Worm (Caenorhabditis elegans) whole organism, L2 larva: ENCODE results near the gene plc-4.

ENCODE experiments used
- F13H6.1 ChIP-seq: sonication (generic microtip); optimal IDR thresholded peaks from 2 replicates; lab custom pipeline; 2016; ENCODE audit warnings: missing genetic modification characterization, missing compliant biosample characterization
- Y55F3AM.14 ChIP-seq: fragments of 200-800 bp; sonication (Bioruptor generic); optimal IDR thresholded peaks from 2 replicates; lab custom pipeline; 2018; ENCODE audit warnings: mild to moderate bottlenecking, missing genetic modification characterization, missing compliant biosample characterization
- ZK546.5 ChIP-seq: sonication (generic microtip); optimal IDR thresholded peaks from 2 replicates; lab custom pipeline; 2017; ENCODE audit warnings: missing biosample characterization, missing genetic modification characterization
- alr-1 ChIP-seq: fragments of 150-350 bp; optimal IDR thresholded peaks from 2 replicates; lab custom pipeline; 2014; ENCODE audit warnings: missing biosample characterization, missing genetic modification characterization
- aly-2 ChIP-seq: fragments of 150-350 bp; optimal IDR thresholded peaks from 2 replicates; lab custom pipeline; 2014; ENCODE audit warnings: missing biosample characterization, missing genetic modification characterization
- ama-1 ChIP-seq: fragments of 150-350 bp; optimal IDR thresholded peaks from 2 replicates; lab custom pipeline; 2018; ENCODE audit warnings: inconsistent platforms
- blmp-1 ChIP-seq: sonication (generic microtip); optimal IDR thresholded peaks from 2 replicates; lab custom pipeline; 2017; ENCODE audit warnings: missing genetic modification characterization, mild to moderate bottlenecking, missing compliant biosample characterization, antibody characterized with exemption, moderate library complexity; ENCODE audit not compliant: insufficient read depth
- ceh-16 ChIP-seq: fragments of 150-350 bp; optimal IDR thresholded peaks from 2 replicates; lab custom pipeline; 2014; ENCODE audit warnings: missing biosample characterization, missing genetic modification characterization
- ceh-82 ChIP-seq: fragments of 150-350 bp; optimal IDR thresholded peaks from 2 replicates; lab custom pipeline; 2014; ENCODE audit warnings: missing biosample characterization, missing genetic modification characterization
- crh-2 ChIP-seq: sonication (generic microtip); optimal IDR thresholded peaks from 2 replicates; lab custom pipeline; 2017; ENCODE audit warnings: missing biosample characterization, missing genetic modification characterization
- elt-1 ChIP-seq: fragments of 150-350 bp; optimal IDR thresholded peaks from 2 replicates; lab custom pipeline; 2014; ENCODE audit warnings: missing biosample characterization, missing genetic modification characterization
- elt-3 ChIP-seq: sonication (generic microtip); optimal IDR thresholded peaks from 2 replicates; lab custom pipeline; 2017; ENCODE audit warnings: missing biosample characterization, missing genetic modification characterization
- lin-11 ChIP-seq: fragments of 150-350 bp; sonication (generic microtip); optimal IDR thresholded peaks from 2 replicates; lab custom pipeline; 2014; ENCODE audit warnings: missing biosample characterization, missing genetic modification characterization, inconsistent platforms, mixed read lengths
- lin-39 ChIP-seq: fragments of 150-350 bp; optimal IDR thresholded peaks from 2 replicates; lab custom pipeline; 2014; ENCODE audit warnings: missing biosample characterization, missing genetic modification reagents, missing genetic modification characterization
- lsy-2 ChIP-seq, 2 experiments: fragments of 150-350 bp in 1 of 2; sonication (generic microtip) in 1 of 2; optimal IDR thresholded peaks; 2 replicates each; lab custom pipeline; 2014 to 2017; ENCODE audit warnings: missing biosample characterization in 2 of 2, missing genetic modification characterization in 2 of 2
- mbf-1 ChIP-seq: sonication (generic microtip); optimal IDR thresholded peaks from 2 replicates; lab custom pipeline; 2017; ENCODE audit warnings: missing biosample characterization, missing genetic modification characterization
- mdl-1 ChIP-seq, 2 experiments: fragments of 150-350 bp in 1 of 2; sonication (generic microtip) in 1 of 2; optimal IDR thresholded peaks; 2 replicates each; lab custom pipeline; 2017; ENCODE audit warnings: missing biosample characterization in 2 of 2, missing genetic modification characterization in 2 of 2
- nhr-21 ChIP-seq: fragments of 150-350 bp; optimal IDR thresholded peaks from 2 replicates; lab custom pipeline; 2014; ENCODE audit warnings: missing biosample characterization, missing genetic modification characterization
- nhr-23 ChIP-seq: fragments of 150-350 bp; optimal IDR thresholded peaks from 2 replicates; lab custom pipeline; 2014; ENCODE audit warnings: missing biosample characterization, missing genetic modification reagents, missing genetic modification characterization
- nhr-237 ChIP-seq: fragments of 150-350 bp; optimal IDR thresholded peaks from 2 replicates; lab custom pipeline; 2014; ENCODE audit warnings: missing biosample characterization, missing genetic modification characterization
- nhr-25 ChIP-seq: fragments of 150-350 bp; sonication (generic microtip); optimal IDR thresholded peaks from 3 replicates; lab custom pipeline; 2014; ENCODE audit warnings: missing biosample characterization, missing genetic modification characterization
- nhr-6 ChIP-seq: fragments of 150-350 bp; optimal IDR thresholded peaks from 2 replicates; lab custom pipeline; 2014; ENCODE audit warnings: missing biosample characterization, missing genetic modification characterization
- sem-4 ChIP-seq: fragments of 150-350 bp; optimal IDR thresholded peaks from 2 replicates; lab custom pipeline; 2014; ENCODE audit warnings: missing biosample characterization, missing genetic modification reagents, missing genetic modification characterization
- sma-3 ChIP-seq: sonication (generic microtip); optimal IDR thresholded peaks from 2 replicates; lab custom pipeline; 2016; ENCODE audit warnings: missing genetic modification reagents, missing genetic modification characterization, missing compliant biosample characterization
- sma-9 ChIP-seq, 2 experiments: fragments of 150-350 bp in 1 of 2; sonication (generic microtip) in 1 of 2; optimal IDR thresholded peaks; 2 replicates each; lab custom pipeline; 2014 to 2016; ENCODE audit warnings: missing genetic modification characterization in 2 of 2, mild to moderate bottlenecking in 1 of 2, missing biosample characterization in 1 of 2, missing compliant biosample characterization in 1 of 2, missing genetic modification reagents in 1 of 2, moderate library complexity in 1 of 2
- snpc-4 ChIP-seq: fragments of 150-350 bp; optimal IDR thresholded peaks from 2 replicates; lab custom pipeline; 2014; ENCODE audit warnings: missing biosample characterization, missing genetic modification characterization
- unc-55 ChIP-seq: fragments of 150-350 bp; sonication (generic microtip); optimal IDR thresholded peaks from 3 replicates; lab custom pipeline; 2014; ENCODE audit warnings: missing biosample characterization, missing genetic modification reagents, missing genetic modification characterization
- unc-62 ChIP-seq: fragments of 150-350 bp; optimal IDR thresholded peaks from 2 replicates; lab custom pipeline; 2014; ENCODE audit warnings: missing biosample characterization, missing genetic modification reagents, missing genetic modification characterization
- zag-1 ChIP-seq: fragments of 150-350 bp; optimal IDR thresholded peaks from 2 replicates; lab custom pipeline; 2014; ENCODE audit warnings: missing biosample characterization, missing genetic modification characterization
- ztf-1 ChIP-seq: fragments of 200-800 bp; sonication (Bioruptor generic); conservative IDR thresholded peaks from 2 replicates; pipeline ENCODE4 v1.3.6; 2022; ENCODE audit warnings: missing genetic modification characterization, missing compliant biosample characterization
- ztf-4 ChIP-seq: fragments of 150-350 bp; optimal IDR thresholded peaks from 2 replicates; lab custom pipeline; 2014; ENCODE audit warnings: missing biosample characterization, missing genetic modification characterization

plc-4 gene

DNA sequence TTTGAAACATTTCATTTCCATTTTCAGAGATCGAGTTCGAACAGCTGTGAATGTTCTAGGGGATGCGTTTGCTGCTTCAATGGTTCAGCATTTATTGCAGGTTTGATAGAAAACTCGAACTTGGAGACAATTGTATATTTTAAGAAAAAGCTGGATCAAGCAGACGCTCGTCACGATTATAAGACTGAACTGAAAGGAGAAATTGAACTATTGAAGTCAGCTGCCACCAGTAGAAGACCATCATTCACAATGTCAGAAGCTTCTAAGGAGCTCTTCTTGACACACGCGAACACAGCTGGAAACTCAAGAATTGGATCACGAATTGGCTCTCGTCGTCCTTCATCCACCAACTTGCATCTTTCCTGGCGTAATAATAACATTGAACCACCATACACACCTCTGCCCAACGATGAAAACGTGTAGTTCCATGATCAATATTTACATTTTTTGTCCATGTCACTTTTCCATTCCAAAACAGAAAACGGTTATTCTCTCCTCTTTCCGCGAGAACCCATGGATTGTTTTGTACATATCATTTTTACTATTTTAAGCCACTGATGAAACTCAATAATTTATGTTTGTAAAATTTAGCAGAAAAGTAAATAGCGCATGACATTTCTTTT is 6.5 kb downstream of the plc-4 start (continued):
- no peak for TF ChIP-seq nhr-21 (tag; lab: Kevin White, UChicago)
- TF ChIP-seq ama-1 (lab: Kevin White, UChicago) = peak; percentile 78
- no peak for TF ChIP-seq aly-2 (tag; lab: Kevin White, UChicago)
- no peak for TF ChIP-seq F13H6.1 (tag; lab: Kevin White, UChicago)
- no peak for TF ChIP-seq mdl-1 (tag; optimal IDR thresholded peaks at IDR 0.05; lab: Kevin White, UChicago)
- no peak for TF ChIP-seq mbf-1 (tag; lab: Kevin White, UChicago)
- peak; percentile 23 for TF ChIP-seq nhr-25 (tag; lab: Kevin White, UChicago)
- TF ChIP-seq Y55F3AM.14 (GFP tag; lab: Kevin White, UChicago) = no peak
- TF ChIP-seq elt-3 (tag; lab: Kevin White, UChicago) = no peak
- TF ChIP-seq ztf-4 (tag; lab: Kevin White, UChicago) = peak; percentile 12
- no peak for TF ChIP-seq nhr-237 (tag; lab: Kevin White, UChicago)

DNA sequence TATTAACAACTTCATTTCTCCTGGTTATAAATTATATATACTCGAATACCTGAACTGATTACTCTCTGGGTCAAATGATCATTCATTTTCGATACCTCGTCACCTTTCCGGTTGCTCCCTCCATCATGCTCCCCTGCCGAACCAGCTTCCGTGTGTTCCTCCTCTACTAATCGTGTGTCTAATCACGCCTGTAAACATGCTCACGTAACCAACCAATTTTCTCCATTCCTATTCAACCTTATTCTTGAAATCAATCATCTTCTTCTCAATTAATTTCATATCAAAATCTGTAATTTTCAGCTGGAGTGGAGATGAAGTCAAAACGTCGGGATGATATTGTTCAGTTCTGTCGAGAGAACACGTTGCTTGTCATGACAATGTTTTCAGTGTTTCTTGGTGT is 9.1 kb downstream of the plc-4 start, which contains the start of gene glt-6:
glt-6 (plus strand) TSS at position 301 of the 400 bp plus-strand sequence.
- TF ChIP-seq nhr-237 (tag; lab: Kevin White, UChicago) = no peak
- TF ChIP-seq elt-1 (tag; lab: Kevin White, UChicago) = no peak
- TF ChIP-seq unc-55 (GFP tag; lab: Kevin White, UChicago) = no peak
- TF ChIP-seq F13H6.1 (tag; lab: Kevin White, UChicago) = no peak
- no peak for TF ChIP-seq sma-3 (GFP tag; lab: Kevin White, UChicago)
- no peak for TF ChIP-seq nhr-23 (tag; lab: Kevin White, UChicago)
- TF ChIP-seq ztf-4 (tag; lab: Kevin White, UChicago) = no peak
- no peak for TF ChIP-seq zag-1 (tag; lab: Kevin White, UChicago)
- TF ChIP-seq ZK546.5 (tag; lab: Kevin White, UChicago) = no peak
- TF ChIP-seq ceh-16 (tag; lab: Kevin White, UChicago) = no peak
- TF ChIP-seq lin-39 = no peak
- no peak for TF ChIP-seq sma-9 (GFP tag; optimal IDR thresholded peaks at IDR 0.05; lab: Kevin White, UChicago)
- no peak for TF ChIP-seq sma-9 (tag; optimal IDR thresholded peaks at IDR 0.05; lab: Kevin White, UChicago)
- no peak for TF ChIP-seq crh-2
- no peak for TF ChIP-seq ztf-1 (GFP tag; lab: Robert Waterston, UW)
- TF ChIP-seq nhr-25 (tag; lab: Kevin White, UChicago) = no peak
- TF ChIP-seq alr-1 (tag; lab: Kevin White, UChicago) = no peak
- no peak for TF ChIP-seq blmp-1 (tag; lab: Kevin White, UChicago)
- no peak for TF ChIP-seq lin-11
- TF ChIP-seq lsy-2 (tag; optimal IDR thresholded peaks at IDR 0.05; lab: Kevin White, UChicago) = no peak
- no peak for TF ChIP-seq ama-1 (lab: Kevin White, UChicago)
- TF ChIP-seq, all 48 proteins: peak for 0

DNA sequence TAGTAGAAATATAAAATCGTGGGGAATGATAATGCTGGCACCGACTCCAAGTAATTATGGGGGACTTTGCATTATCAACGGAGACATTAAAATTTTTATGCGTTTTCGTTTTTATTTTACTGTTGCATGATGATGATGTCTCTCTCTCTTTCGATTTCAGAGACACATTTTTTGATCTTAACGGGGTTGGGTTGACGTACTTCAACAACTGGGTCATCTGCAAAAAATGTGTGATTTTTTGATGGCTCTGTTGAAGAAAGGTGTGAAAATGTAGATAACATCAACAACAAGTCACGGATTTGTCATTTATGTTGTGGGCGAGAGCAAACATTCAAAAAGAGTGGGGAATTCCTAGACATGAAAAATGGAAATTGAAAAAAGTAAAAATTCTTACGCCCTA is 11.1 kb downstream of the plc-4 start, which contains the start of gene F55G1.15:
F55G1.15 (minus strand) TSS at position 101 of the 400 bp plus-strand sequence.
- TF ChIP-seq snpc-4 (tag; lab: Kevin White, UChicago) (no peak), unc-62 (no peak), elt-1 (tag; lab: Kevin White, UChicago) (no peak), blmp-1 (tag; lab: Kevin White, UChicago) (no peak), ztf-1 (GFP tag; lab: Robert Waterston, UW) (no peak), unc-55 (GFP tag; lab: Kevin White, UChicago) (no peak), ceh-82 (tag; lab: Kevin White, UChicago) (no peak), lin-11 (no peak), nhr-6 (tag; lab: Kevin White, UChicago) (no peak)

DNA sequence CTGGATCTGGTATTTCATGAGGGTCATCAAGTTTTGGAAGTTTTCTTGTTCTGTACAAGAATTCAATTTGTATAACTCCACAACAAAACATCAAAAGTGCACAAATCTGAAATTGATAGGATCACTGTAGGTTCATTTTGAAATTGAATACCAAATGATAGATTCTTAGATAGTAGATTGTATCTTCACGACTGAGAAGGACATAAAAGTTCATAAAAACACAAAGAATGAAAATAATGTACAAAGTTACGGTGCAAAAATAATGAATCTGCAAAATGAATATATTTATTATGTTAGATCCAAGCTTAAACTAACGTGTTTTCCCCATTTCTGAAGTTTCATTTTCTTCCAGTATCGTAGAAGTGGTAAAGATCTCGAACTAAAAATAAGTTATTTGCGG is 11.5 kb downstream of the plc-4 start:
- TF ChIP-seq sma-9 (GFP tag; optimal IDR thresholded peaks at IDR 0.05; lab: Kevin White, UChicago) (no peak), sma-9 (tag; optimal IDR thresholded peaks at IDR 0.05; lab: Kevin White, UChicago) (no peak), alr-1 (tag; lab: Kevin White, UChicago) (no peak), elt-3 (tag; lab: Kevin White, UChicago) (no peak), aly-2 (tag; lab: Kevin White, UChicago) (no peak), sem-4 (no peak), sma-3 (GFP tag; lab: Kevin White, UChicago) (no peak)

DNA sequence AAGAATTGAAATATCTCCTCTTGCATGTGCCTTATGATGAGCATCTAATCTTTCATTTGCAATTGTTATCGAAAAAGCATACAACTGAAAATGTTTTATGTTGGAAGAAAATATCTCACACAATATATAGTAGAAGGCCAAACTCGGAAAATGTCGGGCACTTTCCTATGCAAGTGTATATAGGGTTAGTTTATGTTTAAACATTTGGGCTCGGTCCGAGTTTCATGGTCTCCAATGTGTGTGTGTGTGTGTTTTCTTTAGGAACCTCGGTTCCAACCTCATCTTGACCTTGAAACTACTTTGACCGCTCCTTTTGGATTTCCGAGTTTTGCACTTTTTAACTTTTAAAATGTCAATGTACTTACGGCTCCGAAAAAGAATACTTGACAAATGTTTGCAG is 13.2 kb downstream of the plc-4 start:
- TF ChIP-seq snpc-4 (tag; lab: Kevin White, UChicago) (peak; percentile 67), blmp-1 (tag; lab: Kevin White, UChicago) (no peak)
